Worm (Caenorhabditis elegans) whole organism, L4/young adult: ENCODE data around the gene H21P03.10.

ENCODE experiments used
- W03F9.2 ChIP-seq: fragments of 150-350 bp; optimal IDR thresholded peaks from 2 replicates; lab custom pipeline; 2014; ENCODE audit warnings: missing biosample characterization, missing genetic modification characterization
- dao-5 ChIP-seq: sonication (generic microtip); optimal IDR thresholded peaks from 2 replicates; lab custom pipeline; 2016; ENCODE audit warnings: missing genotype, missing genetic modification characterization, moderate library complexity, missing compliant biosample characterization
- him-1 ChIP-seq: sonication (generic microtip); optimal IDR thresholded peaks from 2 replicates; lab custom pipeline; 2016; ENCODE audit warnings: missing genotype, missing genetic modification reagents, missing genetic modification characterization, missing compliant biosample characterization

ce11 chrIV:11452928-11453327 is 47.6 kb upstream of the H21P03.10 start:
- TF ChIP-seq him-1 (tag; lab: Kevin White, UChicago), result no peak
- TF ChIP-seq W03F9.2, result no peak
- no peak for TF ChIP-seq dao-5 (tag; lab: Kevin White, UChicago)
